Worm (Caenorhabditis elegans) whole organism, late embryonic: ENCODE measurements around the gene atg-16.2.

ENCODE experiments used
- F13H6.1 ChIP-seq: sonication (generic microtip); optimal IDR thresholded peaks from 2 replicates; lab custom pipeline; 2016; ENCODE audit warnings: missing genetic modification characterization, missing compliant biosample characterization
- ahr-1 ChIP-seq: sonication (generic microtip); optimal IDR thresholded peaks from 2 replicates; lab custom pipeline; 2016; ENCODE audit warnings: missing genetic modification characterization, missing compliant biosample characterization
- ceh-18 ChIP-seq: sonication (generic microtip); optimal IDR thresholded peaks from 2 replicates; lab custom pipeline; 2016; ENCODE audit warnings: missing genetic modification characterization, missing compliant biosample characterization
- ceh-22 ChIP-seq: sonication (generic microtip); optimal IDR thresholded peaks from 2 replicates; lab custom pipeline; 2017; ENCODE audit warnings: missing biosample characterization, missing genetic modification characterization
- ceh-48 ChIP-seq: sonication (generic microtip); optimal IDR thresholded peaks from 2 replicates; lab custom pipeline; 2016; ENCODE audit warnings: missing genetic modification characterization, inconsistent platforms, missing compliant biosample characterization
- dmd-4 ChIP-seq: sonication (generic microtip); optimal IDR thresholded peaks from 2 replicates; lab custom pipeline; 2016; ENCODE audit warnings: borderline replicate concordance, missing genetic modification characterization, missing compliant biosample characterization
- gmeb-2 ChIP-seq: sonication (generic microtip); optimal IDR thresholded peaks from 2 replicates; lab custom pipeline; 2016; ENCODE audit warnings: missing genetic modification characterization, inconsistent platforms, missing compliant biosample characterization
- hlh-30 ChIP-seq: sonication (generic microtip); optimal IDR thresholded peaks from 2 replicates; lab custom pipeline; 2017; ENCODE audit warnings: antibody characterized with exemption, missing genetic modification characterization, missing compliant biosample characterization; ENCODE audit not compliant: insufficient read depth
- hlh-8 ChIP-seq: sonication (generic microtip); optimal IDR thresholded peaks from 2 replicates; lab custom pipeline; 2016; ENCODE audit warnings: missing genotype, missing genetic modification characterization, missing compliant biosample characterization
- lin-11 ChIP-seq: fragments of 200-800 bp; sonication (Bioruptor generic); optimal IDR thresholded peaks from 2 replicates; lab custom pipeline; 2018; ENCODE audit warnings: mild to moderate bottlenecking, missing genetic modification characterization, missing compliant biosample characterization
- pat-9 ChIP-seq: fragments of 200-800 bp; sonication (Bioruptor generic); optimal IDR thresholded peaks from 2 replicates; lab custom pipeline; 2018; ENCODE audit warnings: mild to moderate bottlenecking, missing genetic modification characterization, moderate library complexity, missing compliant biosample characterization
- syd-9 ChIP-seq: sonication (generic microtip); optimal IDR thresholded peaks from 2 replicates; lab custom pipeline; 2016; ENCODE audit warnings: mild to moderate bottlenecking, missing genetic modification characterization, moderate library complexity, missing compliant biosample characterization
- ttx-3 ChIP-seq: sonication (generic microtip); optimal IDR thresholded peaks from 2 replicates; lab custom pipeline; 2016; ENCODE audit warnings: missing genetic modification reagents, missing genetic modification characterization, missing compliant biosample characterization
- unc-55 ChIP-seq: sonication (generic microtip); optimal IDR thresholded peaks from 2 replicates; lab custom pipeline; 2017; ENCODE audit warnings: missing biosample characterization, missing genetic modification reagents, missing genetic modification characterization

The atg-16.2 gene

ce11 chrII:6401649-6402048 is 51.5 kb downstream of the atg-16.2 start, which contains the start of gene btb-2:
btb-2 (plus strand) TSS chrII:6401949.
- TF ChIP-seq ceh-18, result no peak
- TF ChIP-seq dmd-4 (tag; lab: Kevin White, UChicago), result no peak
- no peak for TF ChIP-seq ceh-48 (tag; lab: Kevin White, UChicago)
- TF ChIP-seq hlh-30 (tag; lab: Kevin White, UChicago), result no peak
- no peak for TF ChIP-seq lin-11 (tag; lab: Kevin White, UChicago)
- TF ChIP-seq syd-9 (tag; lab: Kevin White, UChicago), result no peak
- no peak for TF ChIP-seq ttx-3 (tag; lab: Kevin White, UChicago)
- TF ChIP-seq ahr-1 (tag; lab: Kevin White, UChicago), result no peak
- no peak for TF ChIP-seq gmeb-2
- no peak for TF ChIP-seq unc-55
- no peak for TF ChIP-seq hlh-8 (tag; lab: Kevin White, UChicago)
- TF ChIP-seq F13H6.1 (tag; lab: Kevin White, UChicago), result no peak
- TF ChIP-seq ceh-22 (tag; lab: Kevin White, UChicago), result no peak
- TF ChIP-seq pat-9, result no peak
